Worm (Caenorhabditis elegans) whole organism, L4 larva: Measurements from ENCODE around the gene F13H8.2.
A peak's percentile ranks its signal among the peaks of the same experiment; 100 is the strongest.

Experiments
- jun-1 ChIP-seq: fragments of 150-350 bp; optimal IDR thresholded peaks from 2 replicates; lab custom pipeline; 2014; ENCODE audit warnings: missing biosample characterization, missing genetic modification reagents, missing genetic modification characterization
- lin-15B ChIP-seq: fragments of 150-350 bp; sonication (generic microtip); optimal IDR thresholded peaks from 3 replicates; lab custom pipeline; 2014; ENCODE audit warnings: missing biosample characterization, missing genetic modification characterization
- nhr-10 ChIP-seq: fragments of 150-350 bp; optimal IDR thresholded peaks from 2 replicates; lab custom pipeline; 2014; ENCODE audit warnings: missing biosample characterization, missing genetic modification characterization
- nhr-76 ChIP-seq: fragments of 150-350 bp; optimal IDR thresholded peaks from 2 replicates; lab custom pipeline; 2014; ENCODE audit warnings: missing biosample characterization, missing genetic modification characterization
- pha-4 ChIP-seq, 2 experiments: fragments of 150-350 bp in 1 of 2; fragments of 200-800 bp in 1 of 2; sonication (Bioruptor generic) in 1 of 2; IDR thresholded peaks in 1 of 2; optimal IDR thresholded peaks in 1 of 2; 2 replicates each; pipeline versions ENCODE4 v1.3.6 to Lab custom; 2014 to 2022; ENCODE audit warnings: missing genetic modification characterization in 2 of 2, missing genetic modification reagents in 2 of 2, missing biosample characterization in 1 of 2, missing compliant biosample characterization in 1 of 2
- ztf-11 ChIP-seq: fragments of 150-350 bp; optimal IDR thresholded peaks from 2 replicates; lab custom pipeline; 2014; ENCODE audit warnings: missing biosample characterization, missing genetic modification characterization

DNA sequence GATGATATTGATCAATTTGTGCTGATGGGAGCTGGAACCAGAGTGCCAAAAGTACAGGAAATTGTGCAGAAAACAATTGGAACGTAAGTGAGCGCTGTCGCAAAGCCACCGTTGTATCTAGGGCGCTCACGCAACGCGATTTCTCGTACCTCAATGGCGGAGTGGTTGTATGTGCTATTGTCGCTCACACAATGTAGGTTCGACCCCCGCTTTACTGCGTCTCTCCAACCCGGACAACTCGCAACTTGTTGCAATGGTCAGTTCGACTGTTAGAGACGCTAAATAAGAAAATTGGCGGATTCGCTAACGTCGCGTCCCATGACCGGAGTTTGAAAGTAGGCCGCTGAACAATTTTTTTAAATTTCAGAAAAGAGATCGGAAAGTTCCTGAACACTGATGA, 21.7 kb upstream of the F13H8.2 start:
- TF ChIP-seq nhr-10 (tag; lab: Kevin White, UChicago): no peak
- peak; percentile 57; the same call in 1 of the 2 replicates for TF ChIP-seq pha-4 (GFP tag; IDR thresholded peaks at IDR 0.05; lab: Robert Waterston, UW)
- no peak for TF ChIP-seq pha-4 (tag; optimal IDR thresholded peaks at IDR 0.05; lab: Kevin White, UChicago)
- no peak for TF ChIP-seq jun-1 (tag; lab: Kevin White, UChicago)
- TF ChIP-seq nhr-76 (tag; lab: Kevin White, UChicago): no peak
- TF ChIP-seq lin-15B (tag; lab: Kevin White, UChicago): no peak
- TF ChIP-seq ztf-11 (tag; lab: Kevin White, UChicago): no peak
